Worm (Caenorhabditis elegans) whole organism, L1 larva: Measurements from ENCODE around the gene C55A6.6.

Experiments used
- C04F5.9 ChIP-seq: sonication (generic microtip); optimal IDR thresholded peaks from 2 replicates; lab custom pipeline; 2016; ENCODE audit warnings: missing genetic modification characterization, missing compliant biosample characterization
- C16A3.4 ChIP-seq: fragments of 150-350 bp; optimal IDR thresholded peaks from 2 replicates; lab custom pipeline; 2014; ENCODE audit warnings: missing biosample characterization, missing genetic modification characterization
- C34B4.2 ChIP-seq: sonication (generic microtip); optimal IDR thresholded peaks from 2 replicates; lab custom pipeline; 2017; ENCODE audit warnings: mild to moderate bottlenecking, missing genetic modification characterization, missing compliant biosample characterization
- F16B12.6 ChIP-seq: fragments of 150-350 bp; optimal IDR thresholded peaks from 2 replicates; lab custom pipeline; 2014; ENCODE audit warnings: missing biosample characterization, missing genetic modification characterization
- blmp-1 ChIP-seq: fragments of 150-350 bp; optimal IDR thresholded peaks from 2 replicates; lab custom pipeline; 2014; ENCODE audit warnings: missing biosample characterization, missing genetic modification characterization
- ceh-63 ChIP-seq: fragments of 200-800 bp; sonication (Bioruptor generic); optimal IDR thresholded peaks from 2 replicates; lab custom pipeline; 2018; ENCODE audit warnings: mild to moderate bottlenecking, missing genetic modification characterization, missing compliant biosample characterization
- ceh-82 ChIP-seq, 3 experiments: fragments of 150-350 bp in 1 of 3; sonication (generic microtip) in 2 of 3; optimal IDR thresholded peaks; 2 replicates each; lab custom pipeline; 2014 to 2017; ENCODE audit warnings: missing biosample characterization in 3 of 3, missing genetic modification characterization in 3 of 3
- ceh-88 ChIP-seq: fragments of 200-800 bp; sonication (Bioruptor generic); IDR thresholded peaks from 2 replicates; pipeline ENCODE4 v1.3.6; 2022; ENCODE audit warnings: missing genetic modification characterization, missing compliant biosample characterization
- efl-1 ChIP-seq, 4 experiments: fragments of 150-350 bp; optimal IDR thresholded peaks in 3 of 4; peaks in 1 of 4; 1 replicate in 1 of 4; 2 replicates in 3 of 4; lab custom pipeline; 2014; ENCODE audit warnings: missing biosample characterization in 2 of 4, missing genetic modification characterization in 2 of 4, missing genetic modification reagents in 2 of 4
- efl-3 ChIP-seq: fragments of 200-800 bp; sonication (Bioruptor generic); optimal IDR thresholded peaks from 2 replicates; lab custom pipeline; 2018; ENCODE audit warnings: mild to moderate bottlenecking, missing genetic modification characterization, missing compliant biosample characterization
- egl-27 ChIP-seq, 2 experiments: fragments of 150-350 bp in 1 of 2; sonication (generic microtip); optimal IDR thresholded peaks; 3 replicates each; lab custom pipeline; 2017 to 2018; ENCODE audit warnings: missing biosample characterization in 2 of 2, missing genetic modification characterization in 2 of 2, missing genetic modification reagents in 2 of 2
- elt-2 ChIP-seq: sonication (generic microtip); optimal IDR thresholded peaks from 2 replicates; lab custom pipeline; 2016; ENCODE audit warnings: missing genetic modification characterization, mild to moderate bottlenecking, inconsistent platforms, missing compliant biosample characterization, missing genetic modification reagents
- elt-3 ChIP-seq, 6 experiments: fragments of 150-350 bp in 1 of 6; sonication (generic microtip); optimal IDR thresholded peaks; 2 replicates each; lab custom pipeline; 2017 to 2018; ENCODE audit warnings: missing biosample characterization in 6 of 6, missing genetic modification characterization in 6 of 6, inconsistent platforms in 1 of 6
- ets-5 ChIP-seq: fragments of 200-800 bp; sonication (Bioruptor generic); IDR thresholded peaks from 2 replicates; pipeline ENCODE4 v1.3.6; 2022; ENCODE audit warnings: missing genetic modification characterization, missing compliant biosample characterization
- fkh-10 ChIP-seq: sonication (generic microtip); optimal IDR thresholded peaks from 2 replicates; lab custom pipeline; 2017; ENCODE audit warnings: missing biosample characterization, missing genetic modification reagents, missing genetic modification characterization
- grh-1 ChIP-seq: fragments of 200-800 bp; sonication (Bioruptor generic); IDR thresholded peaks from 2 replicates; pipeline ENCODE4 v1.3.6; 2022; ENCODE audit warnings: missing genetic modification reagents, missing genetic modification characterization, missing compliant biosample characterization
- irx-1 ChIP-seq: sonication (generic microtip); optimal IDR thresholded peaks from 2 replicates; lab custom pipeline; 2016; ENCODE audit warnings: missing genetic modification characterization, missing compliant biosample characterization
- jun-1 ChIP-seq: fragments of 150-350 bp; optimal IDR thresholded peaks from 2 replicates; lab custom pipeline; 2014; ENCODE audit warnings: missing biosample characterization, missing genetic modification reagents, missing genetic modification characterization
- lin-14 ChIP-seq: fragments of 200-800 bp; sonication (Bioruptor generic); optimal IDR thresholded peaks from 2 replicates; lab custom pipeline; 2018; ENCODE audit warnings: mild to moderate bottlenecking, missing genetic modification characterization, moderate library complexity, missing compliant biosample characterization
- lin-35 ChIP-seq, 2 experiments: fragments of 150-350 bp; optimal IDR thresholded peaks; 2 replicates each; lab custom pipeline; 2014; ENCODE audit warnings: missing biosample characterization in 2 of 2, missing genetic modification characterization in 2 of 2, missing genetic modification reagents in 2 of 2
- lin-39 ChIP-seq: fragments of 150-350 bp; optimal IDR thresholded peaks from 2 replicates; lab custom pipeline; 2014; ENCODE audit warnings: missing biosample characterization, missing genetic modification reagents, missing genetic modification characterization
- lsy-2 ChIP-seq, 2 experiments: fragments of 150-350 bp; optimal IDR thresholded peaks; 2 replicates each; lab custom pipeline; 2014; ENCODE audit warnings: missing biosample characterization in 2 of 2, missing genetic modification characterization in 2 of 2
- mab-9 ChIP-seq: fragments of 200-800 bp; sonication (Bioruptor generic); IDR thresholded peaks from 2 replicates; pipeline ENCODE4 v1.3.6; 2022; ENCODE audit warnings: missing genetic modification reagents, missing genetic modification characterization, missing compliant biosample characterization
- mdl-1 ChIP-seq, 2 experiments: fragments of 150-350 bp; optimal IDR thresholded peaks; 2 replicates each; lab custom pipeline; 2014 to 2017; ENCODE audit warnings: missing biosample characterization in 2 of 2, missing genetic modification characterization in 2 of 2, inconsistent platforms in 1 of 2
- mef-2 ChIP-seq: fragments of 150-350 bp; optimal IDR thresholded peaks from 2 replicates; lab custom pipeline; 2014; ENCODE audit warnings: missing biosample characterization, missing genetic modification characterization
- mep-1 ChIP-seq: fragments of 150-350 bp; optimal IDR thresholded peaks from 2 replicates; lab custom pipeline; 2014; ENCODE audit warnings: missing biosample characterization, missing genetic modification characterization
- nhr-11 ChIP-seq: fragments of 150-350 bp; optimal IDR thresholded peaks from 2 replicates; lab custom pipeline; 2014; ENCODE audit warnings: missing biosample characterization, missing genetic modification characterization
- nhr-12 ChIP-seq: sonication (generic microtip); optimal IDR thresholded peaks from 2 replicates; lab custom pipeline; 2017; ENCODE audit warnings: missing biosample characterization, missing genetic modification characterization
- nhr-19 ChIP-seq: fragments of 200-800 bp; sonication (Bioruptor generic); conservative IDR thresholded peaks from 2 replicates; pipeline ENCODE4 v1.3.6; 2022; ENCODE audit warnings: missing genetic modification characterization, missing compliant biosample characterization
- nhr-20 ChIP-seq: sonication (generic microtip); optimal IDR thresholded peaks from 2 replicates; lab custom pipeline; 2016; ENCODE audit warnings: mild to moderate bottlenecking, missing genetic modification characterization, missing compliant biosample characterization
- nhr-237 ChIP-seq: fragments of 150-350 bp; optimal IDR thresholded peaks from 2 replicates; lab custom pipeline; 2014; ENCODE audit warnings: missing biosample characterization, missing genetic modification characterization
- nhr-71 ChIP-seq: sonication (generic microtip); optimal IDR thresholded peaks from 2 replicates; lab custom pipeline; 2016; ENCODE audit warnings: mild to moderate bottlenecking, missing genetic modification characterization, moderate library complexity, missing compliant biosample characterization
- nhr-77 ChIP-seq: fragments of 150-350 bp; optimal IDR thresholded peaks from 2 replicates; lab custom pipeline; 2014; ENCODE audit warnings: missing biosample characterization, missing genetic modification characterization
- nhr-85 ChIP-seq: sonication (generic microtip); peaks from one replicate; lab custom pipeline; 2016; ENCODE audit warnings: missing genetic modification characterization, inconsistent platforms, missing compliant biosample characterization
- nhr-90 ChIP-seq: sonication (generic microtip); optimal IDR thresholded peaks from 2 replicates; lab custom pipeline; 2016; ENCODE audit warnings: mild to moderate bottlenecking, missing genetic modification characterization, missing compliant biosample characterization; ENCODE audit not compliant: poor library complexity
- pag-3 ChIP-seq: sonication (generic microtip); optimal IDR thresholded peaks from 2 replicates; lab custom pipeline; 2017; ENCODE audit warnings: missing genetic modification characterization, mild to moderate bottlenecking, missing compliant biosample characterization, antibody characterized with exemption, borderline replicate concordance; ENCODE audit not compliant: insufficient read depth
- pax-3 ChIP-seq: fragments of 200-800 bp; sonication (Bioruptor generic); optimal IDR thresholded peaks from 2 replicates; lab custom pipeline; 2018; ENCODE audit warnings: mild to moderate bottlenecking, missing genetic modification characterization, moderate library complexity, missing compliant biosample characterization
- rnt-1 ChIP-seq: sonication (generic microtip); optimal IDR thresholded peaks from 2 replicates; lab custom pipeline; 2016; ENCODE audit warnings: mild to moderate bottlenecking, missing genetic modification characterization, moderate library complexity, missing compliant biosample characterization
- skn-1 ChIP-seq: fragments of 150-350 bp; optimal IDR thresholded peaks from 2 replicates; lab custom pipeline; 2014; ENCODE audit warnings: missing biosample characterization, missing genetic modification characterization
- snu-23 ChIP-seq: sonication (generic microtip); optimal IDR thresholded peaks from 2 replicates; lab custom pipeline; 2016; ENCODE audit warnings: missing genetic modification characterization, missing compliant biosample characterization
- sox-4 ChIP-seq: sonication (generic microtip); optimal IDR thresholded peaks from 2 replicates; lab custom pipeline; 2016; ENCODE audit warnings: missing genetic modification characterization, missing compliant biosample characterization
- sup-37 ChIP-seq: fragments of 200-800 bp; sonication (Bioruptor generic); optimal IDR thresholded peaks from 2 replicates; lab custom pipeline; 2018; ENCODE audit warnings: mild to moderate bottlenecking, missing genetic modification characterization, missing compliant biosample characterization
- swsn-7 ChIP-seq: sonication (generic microtip); optimal IDR thresholded peaks from 2 replicates; lab custom pipeline; 2016; ENCODE audit warnings: missing genetic modification characterization, missing compliant biosample characterization
- tlp-1 ChIP-seq: fragments of 150-350 bp; optimal IDR thresholded peaks from 2 replicates; lab custom pipeline; 2014; ENCODE audit warnings: missing biosample characterization, missing genetic modification characterization
- unc-98 ChIP-seq: fragments of 200-800 bp; sonication (Bioruptor generic); IDR thresholded peaks from 2 replicates; pipeline ENCODE4 v1.3.6; 2022; ENCODE audit warnings: missing genetic modification characterization, missing compliant biosample characterization
- xbp-1 ChIP-seq: sonication (generic microtip); optimal IDR thresholded peaks from 2 replicates; lab custom pipeline; 2016; ENCODE audit warnings: missing genetic modification characterization, missing compliant biosample characterization
- zag-1 ChIP-seq: fragments of 150-350 bp; optimal IDR thresholded peaks from 2 replicates; lab custom pipeline; 2014; ENCODE audit warnings: missing biosample characterization, missing genetic modification characterization
- zip-4 ChIP-seq: fragments of 200-800 bp; sonication (Bioruptor generic); optimal IDR thresholded peaks from 2 replicates; lab custom pipeline; 2018; ENCODE audit warnings: mild to moderate bottlenecking, missing genetic modification characterization, moderate library complexity, missing compliant biosample characterization
- ztf-11 ChIP-seq, 2 experiments: sonication (generic microtip); optimal IDR thresholded peaks; 2 replicates each; lab custom pipeline; 2016 to 2017; ENCODE audit warnings: missing genetic modification characterization in 2 of 2, missing biosample characterization in 1 of 2, missing compliant biosample characterization in 1 of 2

C55A6.6 gene

ce11 chrV:11533365-11533949 lies 18.9 kb upstream of the C55A6.6 start:
- TF ChIP-seq ceh-63 = peak; percentile 17
- no peak for TF ChIP-seq C04F5.9 (tag; lab: Kevin White, UChicago)
- no peak for TF ChIP-seq C16A3.4 (tag; lab: Kevin White, UChicago)

ce11 chrV:11532964-11533363 lies 18.4 kb upstream of the C55A6.6 start:
- TF ChIP-seq zag-1 (tag; lab: Kevin White, UChicago) (no peak), rnt-1 (tag; lab: Kevin White, UChicago) (peak; percentile 41), efl-3 (GFP tag; lab: Kevin White, UChicago) (peak; percentile 13), pag-3 (tag; lab: Kevin White, UChicago) (peak; percentile 59), lin-35 (GFP tag; optimal IDR thresholded peaks at IDR 0.05; lab: Kevin White, UChicago) (peak in 1 of 2 experiments; percentile 31), lin-39 (tag; lab: Kevin White, UChicago) (no peak), zip-4 (GFP tag; lab: Kevin White, UChicago) (no peak), irx-1 (tag; lab: Kevin White, UChicago) (no peak), nhr-71 (tag; lab: Kevin White, UChicago) (peak; percentile 66), C34B4.2 (tag; lab: Kevin White, UChicago) (no peak), nhr-77 (tag; lab: Kevin White, UChicago) (no peak), nhr-20 (tag; lab: Kevin White, UChicago) (peak; percentile 63), snu-23 (GFP tag; lab: Kevin White, UChicago) (peak; percentile 51), fkh-10 (GFP tag; lab: Kevin White, UChicago) (no peak), jun-1 (tag; lab: Kevin White, UChicago) (peak; percentile 14), nhr-237 (no peak), F16B12.6 (tag; lab: Kevin White, UChicago) (no peak), ets-5 (GFP tag; lab: Robert Waterston, UW) (no peak), ceh-63 (no peak), unc-98 (GFP tag; lab: Robert Waterston, UW) (no peak), tlp-1 (tag; lab: Kevin White, UChicago) (no peak), efl-1 (optimal IDR thresholded peaks at IDR 0.05; lab: Kevin White, UChicago) (peak; percentile 1 to 14), efl-1 (GFP tag; optimal IDR thresholded peaks at IDR 0.05 in 1 of 2; lab: Kevin White, UChicago) (peak in 1 of 2 experiments; percentile 90), elt-3 (tag; optimal IDR thresholded peaks at IDR 0.05; lab: Kevin White, UChicago) (peak in 4 of 6 experiments; percentile 20 to 71 (median 39)), xbp-1 (tag; lab: Kevin White, UChicago) (no peak), sup-37 (GFP tag; lab: Kevin White, UChicago) (no peak), ceh-88 (GFP tag; lab: Robert Waterston, UW) (no peak), ztf-11 (tag; optimal IDR thresholded peaks at IDR 0.05; lab: Kevin White, UChicago) (no peak), grh-1 (GFP tag; lab: Robert Waterston, UW) (peak; percentile 96), elt-2 (tag; lab: Kevin White, UChicago) (no peak), nhr-11 (tag; lab: Kevin White, UChicago) (no peak), lin-14 (GFP tag; lab: Kevin White, UChicago) (peak; percentile 88), nhr-19 (GFP tag; lab: Robert Waterston, UW) (no peak; the same call in none of the 2 replicates), mab-9 (GFP tag; lab: Robert Waterston, UW) (0 out of 2 replicates have a peak, but pooled peaks have one; percentile 38), mdl-1 (tag; optimal IDR thresholded peaks at IDR 0.05; lab: Kevin White, UChicago) (peak in 1 of 2 experiments; percentile 57), nhr-12 (no peak), blmp-1 (peak; percentile 100), egl-27 (tag; optimal IDR thresholded peaks at IDR 0.05; lab: Kevin White, UChicago) (peak in 1 of 2 experiments; percentile 58), ceh-82 (tag; optimal IDR thresholded peaks at IDR 0.05; lab: Kevin White, UChicago) (no peak), nhr-90 (tag; lab: Kevin White, UChicago) (peak; percentile 60), pax-3 (tag; lab: Kevin White, UChicago) (peak; percentile 27), mef-2 (no peak), C04F5.9 (tag; lab: Kevin White, UChicago) (no peak), sox-4 (no peak), swsn-7 (peak; percentile 9), skn-1 (tag; lab: Kevin White, UChicago) (peak; percentile 27), mep-1 (tag; lab: Kevin White, UChicago) (peak; percentile 1), nhr-85 (tag; lab: Kevin White, UChicago) (peak; percentile 99), lsy-2 (tag; optimal IDR thresholded peaks at IDR 0.05; lab: Kevin White, UChicago) (peak in 1 of 2 experiments; percentile 50)
